Fruit fly (Drosophila melanogaster): ENCODE measurements around the gene CG32591.

DNA sequence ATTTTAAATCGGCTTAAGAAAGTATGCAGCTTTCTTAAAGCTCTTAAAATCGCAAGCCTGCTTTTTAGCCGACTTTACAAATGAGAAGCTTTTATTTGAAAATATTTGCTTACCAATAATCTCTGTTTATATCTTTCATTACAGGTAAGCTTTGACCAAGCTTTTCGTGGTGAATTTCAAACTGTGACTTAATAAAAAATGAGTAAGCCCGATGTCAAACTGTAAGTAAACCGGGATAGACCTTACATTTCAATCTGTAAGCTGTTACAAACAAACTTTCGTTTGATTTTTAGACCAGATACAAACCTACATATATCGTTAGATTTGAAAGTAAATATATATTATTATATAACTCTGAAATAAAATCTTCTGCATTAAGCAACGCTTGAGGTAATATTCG is 43.2 kb downstream of the CG32591 start:
- TF ChIP-seq h (GFP tag; optimal IDR thresholded peaks at IDR 0.05) (no peak), Dfd (GFP tag; optimal IDR thresholded peaks at IDR 0.05) (no peak), HLH106 (tag; optimal IDR thresholded peaks at IDR 0.05) (no peak)

Data from whole organism, wandering third instar larva.